Fruit fly (Drosophila melanogaster): Measurements from ENCODE around the gene CG7246.

CG7246 gene

DNA sequence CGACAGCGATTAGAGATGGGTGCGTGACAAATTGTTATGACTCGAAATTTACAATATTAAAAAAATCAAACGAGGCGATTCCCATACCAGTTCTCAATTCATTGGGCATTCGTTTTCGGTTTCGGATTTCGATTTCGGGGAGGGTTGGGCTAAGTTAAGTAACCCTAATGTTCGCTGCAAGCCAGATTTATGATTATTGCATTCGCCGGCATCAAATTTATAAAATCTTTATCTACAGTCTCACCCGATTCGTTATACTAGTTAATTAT lies 47.1 kb upstream of the CG7246 start (continued):
- TF ChIP-seq tgo (GFP tag; IDR thresholded peaks at IDR 0.05), result no peak
- TF ChIP-seq TFAM (GFP tag; optimal IDR thresholded peaks at IDR 0.05), result no peak
- TF ChIP-seq bab2 (GFP tag; optimal IDR thresholded peaks at IDR 0.05), result no peak
- TF ChIP-seq Hsf (GFP tag; optimal IDR thresholded peaks at IDR 0.05), result no peak
- no peak for TF ChIP-seq CG4707 (GFP tag; optimal IDR thresholded peaks at IDR 0.05)
- TF ChIP-seq abd-A (tag; optimal IDR thresholded peaks at IDR 0.05), result peak; percentile 54
- TF ChIP-seq H2.0 (GFP tag; IDR thresholded peaks at IDR 0.05), result no peak
- no peak for TF ChIP-seq prd (optimal IDR thresholded peaks at IDR 0.05)
- TF ChIP-seq prd (GFP tag; IDR thresholded peaks at IDR 0.05), result no peak
- no peak for TF ChIP-seq grau (tag; optimal IDR thresholded peaks at IDR 0.05)
- TF ChIP-seq CG13123 (GFP tag; optimal IDR thresholded peaks at IDR 0.05), result no peak
- TF ChIP-seq sim (GFP tag; IDR thresholded peaks at IDR 0.05), result no peak
- 0 out of 3 replicates have a peak, but pooled peaks have one; percentile 44 for TF ChIP-seq ci (GFP tag; IDR thresholded peaks at IDR 0.05)
- no peak for TF ChIP-seq CG32532 (GFP tag; IDR thresholded peaks at IDR 0.05)
- TF ChIP-seq Hr3 (GFP tag; optimal IDR thresholded peaks at IDR 0.05), result no peak
- no peak for TF ChIP-seq phol (tag; optimal IDR thresholded peaks at IDR 0.05)
- no peak for TF ChIP-seq D19A (tag; optimal IDR thresholded peaks at IDR 0.05)
- TF ChIP-seq Sry-β (GFP tag; optimal IDR thresholded peaks at IDR 0.05), result no peak
- peak; percentile 47 for TF ChIP-seq BEAF-32 (GFP tag; optimal IDR thresholded peaks at IDR 0.05)
- TF ChIP-seq hbn (GFP tag; IDR thresholded peaks at IDR 0.05; ENCODE audit: partially characterized antibody), result no peak
- no peak for TF ChIP-seq NK7.1 (GFP tag; optimal IDR thresholded peaks at IDR 0.05)
- TF ChIP-seq Sry-δ (GFP tag; optimal IDR thresholded peaks at IDR 0.05), result peak; percentile 47
- no peak for TF ChIP-seq CG13287 (GFP tag; IDR thresholded peaks at IDR 0.05; ENCODE audit: partially characterized antibody)
- peak; percentile 33 for TF ChIP-seq pros (GFP tag; optimal IDR thresholded peaks at IDR 0.05)
- no peak for TF ChIP-seq CG10654 (GFP tag; optimal IDR thresholded peaks at IDR 0.05)
- no peak for TF ChIP-seq Gsc (GFP tag; IDR thresholded peaks at IDR 0.05)
- no peak for TF ChIP-seq CG12155 (GFP tag; optimal IDR thresholded peaks at IDR 0.05)
- TF ChIP-seq HLHmδ (GFP tag; optimal IDR thresholded peaks at IDR 0.05), result no peak
- TF ChIP-seq ranshi (GFP tag; IDR thresholded peaks at IDR 0.05), result no peak
- TF ChIP-seq ewg (GFP tag; optimal IDR thresholded peaks at IDR 0.05), result no peak
- no peak for TF ChIP-seq fd64A (GFP tag; optimal IDR thresholded peaks at IDR 0.05)
- no peak for TF ChIP-seq cg (GFP tag; optimal IDR thresholded peaks at IDR 0.05)
- no peak for TF ChIP-seq seq (GFP tag; IDR thresholded peaks at IDR 0.05)
- TF ChIP-seq bsh (GFP tag; optimal IDR thresholded peaks at IDR 0.05), result no peak
- no peak for TF ChIP-seq Lpt (GFP tag; optimal IDR thresholded peaks at IDR 0.05)
- TF ChIP-seq CG3065 (GFP tag; optimal IDR thresholded peaks at IDR 0.05), result no peak
- no peak for TF ChIP-seq CTCF (GFP tag; optimal IDR thresholded peaks at IDR 0.05)
- no peak for TF ChIP-seq CG33557 (GFP tag; optimal IDR thresholded peaks at IDR 0.05)
- no peak for TF ChIP-seq CG7963 (GFP tag; IDR thresholded peaks at IDR 0.05; ENCODE audit: partially characterized antibody)
- no peak for TF ChIP-seq Atf3 (GFP tag; optimal IDR thresholded peaks at IDR 0.05)
- no peak for TF ChIP-seq B-H2 (GFP tag; optimal IDR thresholded peaks at IDR 0.05)
- no peak for TF ChIP-seq usp (GFP tag; optimal IDR thresholded peaks at IDR 0.05)
- no peak for TF ChIP-seq amos (GFP tag; IDR thresholded peaks at IDR 0.05; ENCODE audit: partially characterized antibody)
- TF ChIP-seq CG5245 (GFP tag; optimal IDR thresholded peaks at IDR 0.05), result no peak
- peak; percentile 16 for TF ChIP-seq oc (tag; optimal IDR thresholded peaks at IDR 0.05)
- TF ChIP-seq Xbp1 (GFP tag; optimal IDR thresholded peaks at IDR 0.05), result no peak
- no peak for TF ChIP-seq CG15073 (GFP tag; optimal IDR thresholded peaks at IDR 0.05)
- no peak for TF ChIP-seq scrt (GFP tag; optimal IDR thresholded peaks at IDR 0.05)
- TF ChIP-seq tll (GFP tag; optimal IDR thresholded peaks at IDR 0.05), result no peak
- TF ChIP-seq CG1792 (GFP tag; optimal IDR thresholded peaks at IDR 0.05), result no peak
- no peak for TF ChIP-seq emc (GFP tag; optimal IDR thresholded peaks at IDR 0.05)
- no peak for TF ChIP-seq CG1529 (GFP tag; optimal IDR thresholded peaks at IDR 0.05)
- no peak for TF ChIP-seq Neu2 (GFP tag; optimal IDR thresholded peaks at IDR 0.05; ENCODE audit: borderline replicate concordance)
